Worm (Caenorhabditis elegans) whole organism, young adult: ENCODE data around the gene cdh-4.

Experiments used
- Y56A3A.18 ChIP-seq: fragments of 200-800 bp; sonication (Bioruptor generic); IDR thresholded peaks from 2 replicates; pipeline ENCODE4 v1.3.6; 2022; ENCODE audit warnings: missing genetic modification reagents, missing genetic modification characterization, missing compliant biosample characterization
- fkh-3 ChIP-seq: sonication (generic microtip); optimal IDR thresholded peaks from 2 replicates; lab custom pipeline; 2016; ENCODE audit warnings: mild to moderate bottlenecking, missing genetic modification characterization, missing compliant biosample characterization
- him-1 ChIP-seq: sonication (generic microtip); optimal IDR thresholded peaks from 2 replicates; lab custom pipeline; 2016; ENCODE audit warnings: missing genotype, missing genetic modification reagents, missing genetic modification characterization, missing compliant biosample characterization
- lin-26 ChIP-seq: fragments of 200-800 bp; sonication (Bioruptor generic); IDR thresholded peaks from 2 replicates; pipeline ENCODE4 v1.3.6; 2022; ENCODE audit warnings: missing genetic modification reagents, missing genetic modification characterization, missing compliant biosample characterization
- pha-4 ChIP-seq: fragments of 150-350 bp; sonication (generic microtip); optimal IDR thresholded peaks from 2 replicates; lab custom pipeline; 2014; ENCODE audit warnings: missing biosample characterization, missing genetic modification reagents, missing genetic modification characterization
- snpc-4 ChIP-seq, 5 experiments: fragments of 150-350 bp in 1 of 5; sonication (generic microtip) in 4 of 5; optimal IDR thresholded peaks; 2 replicates each; lab custom pipeline; 2014 to 2018; ENCODE audit warnings: missing genetic modification characterization in 5 of 5, missing biosample characterization in 3 of 5, antibody characterized with exemption in 2 of 5, mild to moderate bottlenecking in 2 of 5, missing compliant biosample characterization in 2 of 5, missing genotype in 2 of 5, moderate library complexity in 2 of 5, missing genetic modification reagents in 1 of 5

DNA sequence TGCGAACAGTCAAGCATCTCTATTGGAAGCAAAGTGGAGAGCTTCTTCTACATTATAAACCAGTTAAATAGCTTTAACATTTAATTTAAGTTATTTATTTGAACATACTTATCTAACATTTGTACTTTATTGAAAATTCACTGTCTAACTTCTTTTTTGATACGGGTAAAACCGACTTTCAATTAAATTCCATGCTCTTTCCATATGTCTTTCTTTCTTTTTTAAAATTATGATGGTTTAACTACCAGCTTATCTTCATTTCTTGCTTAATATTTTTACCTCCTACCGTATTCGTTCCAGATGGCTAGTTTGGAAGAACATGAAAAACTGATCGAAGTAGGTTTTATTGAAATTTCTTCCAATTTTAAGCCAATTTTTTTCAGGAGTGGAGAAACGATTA lies 61.3 kb downstream of the cdh-4 start, which contains the start of gene F35G12.12:
- TF ChIP-seq Y56A3A.18 (GFP tag; lab: Robert Waterston, UW) (no peak), snpc-4 (GFP tag; optimal IDR thresholded peaks at IDR 0.05; lab: Kevin White, UChicago) (no peak), snpc-4 (tag; optimal IDR thresholded peaks at IDR 0.05; lab: Kevin White, UChicago) (no peak), fkh-3 (tag; lab: Kevin White, UChicago) (no peak), pha-4 (tag; lab: Kevin White, UChicago) (no peak), him-1 (tag; lab: Kevin White, UChicago) (no peak), lin-26 (GFP tag; lab: Robert Waterston, UW) (no peak)
